Worm (Caenorhabditis elegans): Measurements from ENCODE around the gene Y39A3A.2.

Y39A3A.2 gene

DNA sequence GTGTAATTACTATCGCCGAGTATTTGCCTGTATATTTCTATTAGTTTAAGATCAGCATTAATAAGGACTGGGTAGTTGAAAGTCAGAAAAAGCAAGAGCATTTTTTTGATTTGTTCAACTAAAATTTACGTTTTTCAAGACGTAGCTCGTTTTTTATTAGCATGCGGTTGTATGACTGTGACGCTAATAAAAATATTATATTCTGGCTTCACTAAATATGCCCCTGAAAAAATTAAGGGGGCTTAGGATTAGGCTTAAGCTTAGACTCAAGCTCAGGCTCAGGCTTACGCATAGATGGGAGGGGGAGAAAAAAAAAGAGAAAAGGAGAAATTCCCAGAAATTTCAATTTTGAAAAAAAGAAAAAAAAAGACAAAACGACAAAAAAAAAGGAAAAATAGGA lies at the start of gene Y39A3A.2:
TSS of gene Y39A3A.2 (minus strand) at position 101 of the 400 bp plus-strand sequence.
- no peak for TF ChIP-seq elt-3 (tag; optimal IDR thresholded peaks at IDR 0.05)
- TF ChIP-seq sma-9 (GFP tag; optimal IDR thresholded peaks at IDR 0.05), result no peak
- no peak for TF ChIP-seq sma-9 (tag; optimal IDR thresholded peaks at IDR 0.05)
- TF ChIP-seq unc-39 (tag; optimal IDR thresholded peaks at IDR 0.05), result no peak
- no peak for TF ChIP-seq nhr-129 (tag; optimal IDR thresholded peaks at IDR 0.05)
- TF ChIP-seq C34F6.9 (tag; optimal IDR thresholded peaks at IDR 0.05), result no peak
- no peak for TF ChIP-seq crh-2 (tag; optimal IDR thresholded peaks at IDR 0.05)

DNA sequence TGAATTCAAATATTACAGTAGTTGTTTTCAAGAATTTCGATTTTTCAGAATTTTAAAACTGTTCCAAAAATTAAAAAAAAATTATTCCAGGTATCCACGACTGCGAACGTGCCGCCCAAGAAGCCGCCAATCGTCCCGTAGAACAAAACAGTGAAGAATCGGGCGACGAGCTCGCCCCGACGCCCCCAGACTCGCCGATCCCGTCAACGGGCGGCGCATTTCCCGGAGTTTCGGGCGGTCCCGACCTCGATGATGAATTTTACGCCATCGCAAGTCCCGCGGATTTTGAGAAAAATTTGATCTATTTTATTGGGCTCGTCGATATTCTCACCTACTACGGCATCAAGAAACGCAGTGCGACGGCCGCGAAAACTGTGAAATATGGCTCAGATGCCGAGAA lies 48.5 kb upstream of the Y39A3A.2 start:
- TF ChIP-seq F13H6.1 (tag; optimal IDR thresholded peaks at IDR 0.05) (no peak), dmd-4 (tag; optimal IDR thresholded peaks at IDR 0.05) (no peak), zag-1 (tag; optimal IDR thresholded peaks at IDR 0.05) (no peak), nhr-237 (tag; optimal IDR thresholded peaks at IDR 0.05) (no peak), blmp-1 (tag; optimal IDR thresholded peaks at IDR 0.05; ENCODE audit: insufficient read depth) (no peak), nhr-10 (tag; optimal IDR thresholded peaks at IDR 0.05) (no peak), nhr-25 (tag; optimal IDR thresholded peaks at IDR 0.05) (no peak), nhr-6 (tag; optimal IDR thresholded peaks at IDR 0.05) (no peak), gmeb-1 (tag; optimal IDR thresholded peaks at IDR 0.05) (no peak), mbf-1 (tag; optimal IDR thresholded peaks at IDR 0.05) (no peak), aly-2 (tag; optimal IDR thresholded peaks at IDR 0.05) (no peak), nhr-23 (tag; optimal IDR thresholded peaks at IDR 0.05) (no peak), nhr-77 (tag; optimal IDR thresholded peaks at IDR 0.05) (no peak), ceh-16 (tag; optimal IDR thresholded peaks at IDR 0.05) (no peak), sma-9 (GFP tag; optimal IDR thresholded peaks at IDR 0.05) (no peak), sma-9 (tag; optimal IDR thresholded peaks at IDR 0.05) (no peak), ztf-4 (tag; optimal IDR thresholded peaks at IDR 0.05) (no peak), elt-3 (tag; optimal IDR thresholded peaks at IDR 0.05) (no peak), nhr-129 (tag; optimal IDR thresholded peaks at IDR 0.05) (no peak), alr-1 (tag; optimal IDR thresholded peaks at IDR 0.05) (no peak)

DNA sequence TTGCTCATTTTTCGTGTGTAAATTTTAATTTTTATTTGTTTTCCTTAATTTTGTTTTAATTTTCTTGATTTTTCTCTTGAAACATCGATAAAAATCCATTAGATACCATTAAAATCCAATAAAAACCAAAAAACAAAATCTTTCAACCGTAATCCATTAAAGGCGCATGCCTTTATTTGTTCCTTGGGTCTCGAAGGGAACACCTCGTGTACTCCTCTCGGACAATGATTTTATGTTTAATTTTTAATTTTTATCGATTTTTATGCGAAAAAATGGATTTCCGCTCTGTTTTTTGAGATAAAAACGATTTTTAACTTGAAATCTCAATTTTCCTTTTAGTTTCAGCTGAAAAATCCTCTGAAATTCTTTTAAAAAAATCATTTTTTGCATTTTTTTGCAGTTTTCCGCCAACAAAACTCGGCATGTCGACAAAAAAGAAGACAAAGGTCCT lies 44.5 kb upstream of the Y39A3A.2 start, which contains the start of gene ppk-2:
TSS of gene ppk-2 (plus strand) at position 401 of the 451 bp plus-strand sequence.
- TF ChIP-seq mbf-1 (tag; optimal IDR thresholded peaks at IDR 0.05), result no peak
- TF ChIP-seq unc-55 (GFP tag; optimal IDR thresholded peaks at IDR 0.05), result peak; percentile 21

DNA sequence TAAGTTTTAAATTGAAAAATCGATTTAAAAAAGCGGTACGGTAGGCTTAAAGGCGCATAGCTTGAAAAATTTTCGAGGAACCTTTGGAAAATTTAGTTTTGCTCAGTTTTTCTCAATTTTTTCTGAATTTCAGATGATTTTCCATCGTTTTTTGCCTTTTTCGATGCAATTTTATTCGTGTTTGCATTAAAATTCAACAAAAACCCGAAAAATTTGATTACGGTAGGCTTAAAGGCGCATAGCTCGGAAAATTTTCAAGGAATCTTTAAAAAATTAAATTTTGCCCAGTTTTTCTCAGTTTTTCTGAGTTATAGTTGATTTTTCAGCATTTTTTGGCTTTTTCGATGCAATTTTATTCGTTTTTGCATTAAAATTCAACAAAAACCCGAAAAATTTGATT lies 43.8 kb upstream of the Y39A3A.2 start:
- TF ChIP-seq R02D3.7 (tag; optimal IDR thresholded peaks at IDR 0.05), result no peak
- TF ChIP-seq unc-39 (tag; optimal IDR thresholded peaks at IDR 0.05), result no peak
- no peak for TF ChIP-seq lin-11 (tag; optimal IDR thresholded peaks at IDR 0.05)
- TF ChIP-seq sma-3 (GFP tag; optimal IDR thresholded peaks at IDR 0.05), result no peak
- TF ChIP-seq sma-9 (GFP tag; optimal IDR thresholded peaks at IDR 0.05), result no peak
- TF ChIP-seq sma-9 (tag; optimal IDR thresholded peaks at IDR 0.05), result no peak
- TF ChIP-seq ZK546.5 (tag; optimal IDR thresholded peaks at IDR 0.05), result no peak
- TF ChIP-seq nhr-237 (tag; optimal IDR thresholded peaks at IDR 0.05), result no peak
- no peak for TF ChIP-seq aly-2 (tag; optimal IDR thresholded peaks at IDR 0.05)
- TF ChIP-seq peb-1 (tag; optimal IDR thresholded peaks at IDR 0.05), result no peak
- TF ChIP-seq fos-1 (tag; optimal IDR thresholded peaks at IDR 0.05), result no peak
- no peak for TF ChIP-seq lin-39 (tag; optimal IDR thresholded peaks at IDR 0.05)
- no peak for TF ChIP-seq Y55F3AM.14 (GFP tag; optimal IDR thresholded peaks at IDR 0.05)
- no peak for TF ChIP-seq ama-1 (optimal IDR thresholded peaks at IDR 0.05)
- no peak for TF ChIP-seq lsy-2 (tag; optimal IDR thresholded peaks at IDR 0.05)
- TF ChIP-seq nhr-25 (tag; optimal IDR thresholded peaks at IDR 0.05), result no peak
- no peak for TF ChIP-seq egl-27 (tag; optimal IDR thresholded peaks at IDR 0.05)
- no peak for TF ChIP-seq nhr-12 (tag; optimal IDR thresholded peaks at IDR 0.05)
- no peak for TF ChIP-seq lin-13 (GFP tag; optimal IDR thresholded peaks at IDR 0.05)
- TF ChIP-seq ztf-1 (GFP tag; conservative IDR thresholded peaks at IDR 0.05), result no peak
- no peak for TF ChIP-seq mbf-1 (tag; optimal IDR thresholded peaks at IDR 0.05)

Data from whole organism, L2 larva.